Worm (Caenorhabditis elegans) whole organism, young adult: ENCODE measurements around the gene srh-79.

Source experiments
- F10E7.11 ChIP-seq: sonication (generic microtip); optimal IDR thresholded peaks from 2 replicates; lab custom pipeline; 2017; ENCODE audit warnings: mild to moderate bottlenecking, missing genetic modification characterization, moderate library complexity, missing compliant biosample characterization
- F22D6.2 ChIP-seq: sonication (generic microtip); optimal IDR thresholded peaks from 2 replicates; lab custom pipeline; 2016; ENCODE audit warnings: mild to moderate bottlenecking, missing genetic modification characterization, missing compliant biosample characterization
- F49E8.2 ChIP-seq: sonication (generic microtip); optimal IDR thresholded peaks from 3 replicates; lab custom pipeline; 2017; ENCODE audit warnings: missing genetic modification characterization, mild to moderate bottlenecking, missing compliant biosample characterization, antibody characterized with exemption, moderate library complexity; ENCODE audit not compliant: insufficient read depth
- K11D2.4 ChIP-seq: fragments of 200-800 bp; sonication (Bioruptor generic); IDR thresholded peaks from 2 replicates; pipeline ENCODE4 v1.3.6; 2022; ENCODE audit warnings: missing genetic modification reagents, missing genetic modification characterization, missing compliant biosample characterization
- Y56A3A.18 ChIP-seq: fragments of 200-800 bp; sonication (Bioruptor generic); IDR thresholded peaks from 2 replicates; pipeline ENCODE4 v1.3.6; 2022; ENCODE audit warnings: missing genetic modification reagents, missing genetic modification characterization, missing compliant biosample characterization
- ZK185.1 ChIP-seq: sonication (generic microtip); optimal IDR thresholded peaks from 2 replicates; lab custom pipeline; 2016; ENCODE audit warnings: mild to moderate bottlenecking, missing genetic modification characterization, missing compliant biosample characterization; ENCODE audit not compliant: poor library complexity, severe bottlenecking
- akir-1 ChIP-seq: fragments of 200-800 bp; sonication (Bioruptor generic); optimal IDR thresholded peaks from 2 replicates; lab custom pipeline; 2018; ENCODE audit warnings: mild to moderate bottlenecking, missing genetic modification characterization, moderate library complexity, missing compliant biosample characterization
- ama-1 ChIP-seq, 3 experiments: fragments of 150-350 bp in 1 of 3; sonication (generic microtip) in 2 of 3; optimal IDR thresholded peaks; 2 replicates each; lab custom pipeline; 2014 to 2018; ENCODE audit warnings: missing biosample characterization in 2 of 3, missing genetic modification characterization in 2 of 3, missing genetic modification reagents in 2 of 3
- aptf-2 ChIP-seq: fragments of 200-800 bp; sonication (Bioruptor generic); conservative IDR thresholded peaks from 2 replicates; pipeline ENCODE4 v1.3.6; 2022; ENCODE audit warnings: missing genetic modification reagents, missing genetic modification characterization, missing compliant biosample characterization
- aptf-3 ChIP-seq: fragments of 200-800 bp; sonication (Bioruptor generic); IDR thresholded peaks from 2 replicates; pipeline ENCODE4 v1.3.6; 2022; ENCODE audit warnings: missing genetic modification characterization, missing compliant biosample characterization
- attf-3 ChIP-seq: fragments of 200-800 bp; sonication (Bioruptor generic); conservative IDR thresholded peaks from 2 replicates; pipeline ENCODE4 v1.3.6; 2022; ENCODE audit warnings: missing genetic modification reagents, missing genetic modification characterization, missing compliant biosample characterization
- attf-5 ChIP-seq: fragments of 200-800 bp; sonication (Bioruptor generic); optimal IDR thresholded peaks from 2 replicates; lab custom pipeline; 2018; ENCODE audit warnings: mild to moderate bottlenecking, missing genetic modification characterization, missing compliant biosample characterization
- bed-2 ChIP-seq: fragments of 200-800 bp; sonication (Bioruptor generic); IDR thresholded peaks from 2 replicates; pipeline ENCODE4 v1.3.6; 2022; ENCODE audit warnings: missing genetic modification reagents, missing genetic modification characterization, missing compliant biosample characterization
- cebp-1 ChIP-seq, 2 experiments: fragments of 200-800 bp in 1 of 2; sonication (Bioruptor generic) in 1 of 2; sonication (generic microtip) in 1 of 2; IDR thresholded peaks in 1 of 2; optimal IDR thresholded peaks in 1 of 2; 2 replicates each; pipeline versions ENCODE4 v1.3.6 to Lab custom; 2017 to 2022; ENCODE audit warnings: missing compliant biosample characterization in 2 of 2, missing genetic modification characterization in 2 of 2, mild to moderate bottlenecking in 1 of 2, missing genetic modification reagents in 1 of 2, moderate library complexity in 1 of 2
- cebp-2 ChIP-seq: fragments of 200-800 bp; sonication (Bioruptor generic); IDR thresholded peaks from 2 replicates; pipeline ENCODE4 v1.3.6; 2022; ENCODE audit warnings: missing genetic modification characterization, missing compliant biosample characterization
- ceh-100 ChIP-seq: fragments of 200-800 bp; sonication (Bioruptor generic); IDR thresholded peaks from 2 replicates; pipeline ENCODE4 v1.3.6; 2022; ENCODE audit warnings: missing genetic modification reagents, missing genetic modification characterization, missing compliant biosample characterization
- ceh-27 ChIP-seq: fragments of 200-800 bp; sonication (Bioruptor generic); optimal IDR thresholded peaks from 2 replicates; lab custom pipeline; 2018; ENCODE audit warnings: mild to moderate bottlenecking, missing genetic modification characterization, moderate library complexity, missing compliant biosample characterization
- ceh-58 ChIP-seq: fragments of 200-800 bp; sonication (Bioruptor generic); IDR thresholded peaks from 2 replicates; pipeline ENCODE4 v1.3.6; 2022; ENCODE audit warnings: missing genetic modification characterization, missing compliant biosample characterization
- ceh-79 ChIP-seq: sonication (generic microtip); optimal IDR thresholded peaks from 2 replicates; lab custom pipeline; 2017; ENCODE audit warnings: mild to moderate bottlenecking, missing genetic modification characterization, missing compliant biosample characterization
- chd-7 ChIP-seq: sonication (generic microtip); optimal IDR thresholded peaks from 2 replicates; lab custom pipeline; 2016; ENCODE audit warnings: mild to moderate bottlenecking, missing genetic modification characterization, moderate library complexity, missing compliant biosample characterization
- egl-18 ChIP-seq: fragments of 200-800 bp; sonication (Bioruptor generic); IDR thresholded peaks from 2 replicates; pipeline ENCODE4 v1.3.6; 2022; ENCODE audit warnings: missing genetic modification reagents, missing genetic modification characterization, missing compliant biosample characterization
- egl-44 ChIP-seq: fragments of 200-800 bp; sonication (Bioruptor generic); IDR thresholded peaks from 2 replicates; pipeline ENCODE4 v1.3.6; 2022; ENCODE audit warnings: missing genetic modification reagents, missing genetic modification characterization, missing compliant biosample characterization
- egrh-3 ChIP-seq: fragments of 200-800 bp; sonication (Bioruptor generic); IDR thresholded peaks from 2 replicates; pipeline ENCODE4 v1.3.6; 2022; ENCODE audit warnings: missing genetic modification reagents, missing genetic modification characterization, missing compliant biosample characterization
- ekl-4 ChIP-seq: fragments of 200-800 bp; sonication (Bioruptor generic); IDR thresholded peaks from 2 replicates; pipeline ENCODE4 v1.3.6; 2022; ENCODE audit warnings: missing genetic modification reagents, missing genetic modification characterization, missing compliant biosample characterization
- fkh-3 ChIP-seq: sonication (generic microtip); optimal IDR thresholded peaks from 2 replicates; lab custom pipeline; 2016; ENCODE audit warnings: mild to moderate bottlenecking, missing genetic modification characterization, missing compliant biosample characterization
- hmg-1.2 ChIP-seq: fragments of 200-800 bp; sonication (Bioruptor generic); IDR thresholded peaks from 2 replicates; pipeline ENCODE4 v1.3.6; 2022; ENCODE audit warnings: missing genetic modification reagents, missing genetic modification characterization, missing compliant biosample characterization
- hmg-20 ChIP-seq: fragments of 200-800 bp; sonication (Bioruptor generic); IDR thresholded peaks from 2 replicates; pipeline ENCODE4 v1.3.6; 2022; ENCODE audit warnings: missing genetic modification reagents, missing genetic modification characterization, missing compliant biosample characterization
- hsf-1 ChIP-seq: fragments of 200-800 bp; sonication (Bioruptor generic); IDR thresholded peaks from 2 replicates; pipeline ENCODE4 v1.3.6; 2022; ENCODE audit warnings: missing genetic modification reagents, missing genetic modification characterization, missing compliant biosample characterization
- lag-1 ChIP-seq: fragments of 200-800 bp; sonication (Bioruptor generic); IDR thresholded peaks from 2 replicates; pipeline ENCODE4 v1.3.6; 2022; ENCODE audit warnings: missing genetic modification reagents, missing genetic modification characterization, missing compliant biosample characterization
- let-526 ChIP-seq: fragments of 200-800 bp; sonication (Bioruptor generic); IDR thresholded peaks from 2 replicates; pipeline ENCODE4 v1.3.6; 2022; ENCODE audit warnings: missing genetic modification reagents, missing genetic modification characterization, missing compliant biosample characterization
- let-607 ChIP-seq, 2 experiments: fragments of 200-800 bp in 1 of 2; sonication (Bioruptor generic) in 1 of 2; sonication (generic microtip) in 1 of 2; optimal IDR thresholded peaks; 2 replicates each; lab custom pipeline; 2016 to 2018; ENCODE audit warnings: mild to moderate bottlenecking in 2 of 2, missing compliant biosample characterization in 2 of 2, missing genetic modification characterization in 2 of 2, moderate library complexity in 2 of 2, missing genotype in 1 of 2
- madf-3 ChIP-seq: fragments of 200-800 bp; sonication (Bioruptor generic); IDR thresholded peaks from 2 replicates; pipeline ENCODE4 v1.3.6; 2022; ENCODE audit warnings: missing genetic modification reagents, missing genetic modification characterization, missing compliant biosample characterization
- mes-4 ChIP-seq: sonication (generic microtip); optimal IDR thresholded peaks from 2 replicates; lab custom pipeline; 2016; ENCODE audit warnings: missing genotype, missing genetic modification characterization, missing compliant biosample characterization
- mxl-1 ChIP-seq: sonication (generic microtip); optimal IDR thresholded peaks from 2 replicates; lab custom pipeline; 2016; ENCODE audit warnings: missing genetic modification characterization, missing compliant biosample characterization
- nfya-1 ChIP-seq: sonication (generic microtip); optimal IDR thresholded peaks from 2 replicates; lab custom pipeline; 2017; ENCODE audit warnings: antibody characterized with exemption, missing compliant biosample characterization, missing genetic modification characterization, borderline replicate concordance; ENCODE audit not compliant: insufficient read depth
- nhr-80 ChIP-seq: sonication (generic microtip); optimal IDR thresholded peaks from 2 replicates; lab custom pipeline; 2016; ENCODE audit warnings: missing genetic modification characterization, missing compliant biosample characterization
- nhr-90 ChIP-seq: sonication (generic microtip); optimal IDR thresholded peaks from 2 replicates; lab custom pipeline; 2016; ENCODE audit warnings: missing genotype, mild to moderate bottlenecking, missing genetic modification characterization, missing compliant biosample characterization
- sdz-38 ChIP-seq: sonication (generic microtip); optimal IDR thresholded peaks from 2 replicates; lab custom pipeline; 2016; ENCODE audit warnings: missing genotype, missing genetic modification characterization, missing compliant biosample characterization
- snpc-1.3 ChIP-seq: sonication (generic microtip); optimal IDR thresholded peaks from 2 replicates; lab custom pipeline; 2017; ENCODE audit warnings: missing genetic modification characterization, mild to moderate bottlenecking, missing compliant biosample characterization, antibody characterized with exemption, moderate library complexity, missing genotype, missing genetic modification reagents; ENCODE audit not compliant: insufficient read depth
- snpc-4 ChIP-seq, 5 experiments: fragments of 150-350 bp in 1 of 5; sonication (generic microtip) in 4 of 5; optimal IDR thresholded peaks; 2 replicates each; lab custom pipeline; 2014 to 2018; ENCODE audit warnings: missing genetic modification characterization in 5 of 5, missing biosample characterization in 3 of 5, antibody characterized with exemption in 2 of 5, mild to moderate bottlenecking in 2 of 5, missing compliant biosample characterization in 2 of 5, missing genotype in 2 of 5, moderate library complexity in 2 of 5, missing genetic modification reagents in 1 of 5
- ztf-25 ChIP-seq: fragments of 200-800 bp; sonication (Bioruptor generic); IDR thresholded peaks from 2 replicates; pipeline ENCODE4 v1.3.6; 2022; ENCODE audit warnings: missing genetic modification reagents, missing genetic modification characterization, missing compliant biosample characterization
- ztf-26 ChIP-seq: sonication (generic microtip); optimal IDR thresholded peaks from 2 replicates; lab custom pipeline; 2017; ENCODE audit warnings: missing genetic modification characterization, missing compliant biosample characterization
- ztf-28 ChIP-seq: fragments of 200-800 bp; sonication (Bioruptor generic); IDR thresholded peaks from 2 replicates; pipeline ENCODE4 v1.3.6; 2022; ENCODE audit warnings: missing genetic modification reagents, missing genetic modification characterization, missing compliant biosample characterization

srh-79 gene

ce11 chrV:7465509-7465908 is 32.0 kb upstream of the srh-79 start, which contains the start of gene F25E5.1 (continued):
- TF ChIP-seq attf-3 (0 out of 2 replicates have a peak, but pooled peaks have one; percentile 15), snpc-4 (GFP tag; optimal IDR thresholded peaks at IDR 0.05; lab: Kevin White, UChicago) (no peak), snpc-4 (tag; optimal IDR thresholded peaks at IDR 0.05; lab: Kevin White, UChicago) (peak in 1 of 4 experiments; percentile 43), aptf-2 (GFP tag; lab: Robert Waterston, UW) (no peak), ceh-27 (GFP tag; lab: Kevin White, UChicago) (peak; percentile 65), nhr-90 (no peak), bed-2 (GFP tag; lab: Robert Waterston, UW) (0 out of 2 replicates have a peak, but pooled peaks have one; percentile 67), nhr-80 (tag; lab: Kevin White, UChicago) (peak; percentile 60), K11D2.4 (GFP tag; lab: Robert Waterston, UW) (no peak), attf-5 (GFP tag; lab: Kevin White, UChicago) (peak; percentile 91), ztf-28 (no peak), ZK185.1 (peak; percentile 50), hmg-20 (GFP tag; lab: Robert Waterston, UW) (0 out of 2 replicates have a peak, but pooled peaks have one; percentile 24), ztf-26 (tag; lab: Kevin White, UChicago) (no peak), egl-18 (no peak), mes-4 (no peak), lag-1 (GFP tag; lab: Robert Waterston, UW) (no peak), ceh-100 (GFP tag; lab: Robert Waterston, UW) (0 out of 2 replicates have a peak, but pooled peaks have one; percentile 27), egl-44 (GFP tag; lab: Robert Waterston, UW) (no peak), hmg-1.2 (GFP tag; lab: Robert Waterston, UW) (peak; percentile 69), sdz-38 (tag; lab: Kevin White, UChicago) (no peak), ekl-4 (GFP tag; lab: Robert Waterston, UW) (0 out of 2 replicates have a peak, but pooled peaks have one; percentile 27), hsf-1 (no peak), let-607 (tag; optimal IDR thresholded peaks at IDR 0.05; lab: Kevin White, UChicago) (no peak), ceh-79 (tag; lab: Kevin White, UChicago) (no peak), ceh-58 (GFP tag; lab: Robert Waterston, UW) (no peak), F49E8.2 (tag; lab: Kevin White, UChicago) (no peak), Y56A3A.18 (no peak), egrh-3 (GFP tag; lab: Robert Waterston, UW) (0 out of 2 replicates have a peak, but pooled peaks have one; percentile 34), cebp-1 (GFP tag; IDR thresholded peaks at IDR 0.05; lab: Robert Waterston, UW) (no peak), cebp-1 (tag; optimal IDR thresholded peaks at IDR 0.05; lab: Kevin White, UChicago) (no peak), fkh-3 (no peak), F10E7.11 (no peak), nfya-1 (tag; lab: Kevin White, UChicago) (no peak), cebp-2 (GFP tag; lab: Robert Waterston, UW) (no peak), F22D6.2 (tag; lab: Kevin White, UChicago) (no peak), snpc-1.3 (tag; lab: Kevin White, UChicago) (no peak), mxl-1 (tag; lab: Kevin White, UChicago) (no peak), ama-1 (optimal IDR thresholded peaks at IDR 0.05; lab: Kevin White, UChicago) (no peak), ama-1 (GFP tag; optimal IDR thresholded peaks at IDR 0.05; lab: Kevin White, UChicago) (no peak), madf-3 (no peak), aptf-3 (GFP tag; lab: Robert Waterston, UW) (no peak), let-526 (no peak), akir-1 (GFP tag; lab: Kevin White, UChicago) (no peak), chd-7 (tag; lab: Kevin White, UChicago) (no peak), ztf-25 (GFP tag; lab: Robert Waterston, UW) (no peak)
